Fruit fly (Drosophila melanogaster) whole organism, embryonic: ENCODE measurements around the gene CG5541.
A peak's percentile ranks its signal among the peaks of the same experiment; 100 is the strongest.

Source experiments
- B-H2 ChIP-seq: fragments of 200-800 bp; sonication (Bioruptor generic); optimal IDR thresholded peaks from 2 replicates; lab custom pipeline; 2018; ENCODE audit warnings: missing biosample characterization, mild to moderate bottlenecking, missing genetic modification characterization
- Blimp-1 ChIP-seq: fragments of 200-800 bp; sonication (Bioruptor generic); optimal IDR thresholded peaks from 3 replicates; lab custom pipeline; 2018; ENCODE audit warnings: missing biosample characterization, missing genetic modification characterization, mild to moderate bottlenecking, moderate library complexity, missing genetic modification reagents
- CG10274 ChIP-seq: fragments of 200-800 bp; sonication (Bioruptor generic); optimal IDR thresholded peaks from 3 replicates; lab custom pipeline; 2017; ENCODE audit warnings: missing biosample characterization, mild to moderate bottlenecking, missing genetic modification characterization
- CG12071 ChIP-seq: fragments of 200-800 bp; sonication (Bioruptor generic); optimal IDR thresholded peaks from 3 replicates; lab custom pipeline; 2018; ENCODE audit warnings: missing biosample characterization, mild to moderate bottlenecking, missing genetic modification characterization
- CG12219 ChIP-seq: fragments of 200-800 bp; sonication (Bioruptor generic); optimal IDR thresholded peaks from 3 replicates; lab custom pipeline; 2018; ENCODE audit warnings: missing biosample characterization, mild to moderate bottlenecking, missing genetic modification characterization
- CG14667 ChIP-seq: fragments of 200-800 bp; sonication (Bioruptor generic); IDR thresholded peaks from 2 replicates; pipeline ENCODE4 v1.3.6; 2022; ENCODE audit warnings: missing biosample characterization, missing genetic modification characterization
- CG14710 ChIP-seq: fragments of 200-800 bp; sonication (Bioruptor generic); optimal IDR thresholded peaks from 3 replicates; lab custom pipeline; 2019; ENCODE audit warnings: missing biosample characterization, mild to moderate bottlenecking, missing genetic modification characterization, moderate library complexity
- CG1603 ChIP-seq: fragments of 200-800 bp; sonication (Bioruptor generic); optimal IDR thresholded peaks from 2 replicates; lab custom pipeline; 2019; ENCODE audit warnings: missing biosample characterization, mild to moderate bottlenecking, missing genetic modification characterization, moderate library complexity
- CG17359 ChIP-seq: fragments of 200-800 bp; sonication (Bioruptor generic); optimal IDR thresholded peaks from 3 replicates; lab custom pipeline; 2018; ENCODE audit warnings: missing biosample characterization, mild to moderate bottlenecking, missing genetic modification characterization, moderate library complexity
- CG18599 ChIP-seq: fragments of 200-800 bp; sonication (Bioruptor generic); optimal IDR thresholded peaks from 3 replicates; lab custom pipeline; 2017; ENCODE audit warnings: missing biosample characterization, missing genetic modification characterization, mild to moderate bottlenecking, moderate library complexity, missing genetic modification reagents
- CG2875 ChIP-seq: fragments of 200-800 bp; sonication (Bioruptor generic); optimal IDR thresholded peaks from 2 replicates; lab custom pipeline; 2017; ENCODE audit warnings: missing biosample characterization, mild to moderate bottlenecking, missing genetic modification characterization, missing genetic modification reagents
- CG31365 ChIP-seq: fragments of 200-800 bp; sonication (Bioruptor generic); optimal IDR thresholded peaks from 2 replicates; lab custom pipeline; 2018; ENCODE audit warnings: missing biosample characterization, mild to moderate bottlenecking, missing genetic modification characterization
- CG34224 ChIP-seq: fragments of 200-800 bp; sonication (Bioruptor generic); IDR thresholded peaks from 3 replicates; pipeline ENCODE4 v1.3.6; 2022; ENCODE audit warnings: missing biosample characterization, missing genetic modification characterization; ENCODE audit not compliant: partially characterized antibody
- CG34376 ChIP-seq: fragments of 200-800 bp; sonication (Bioruptor generic); optimal IDR thresholded peaks from 2 replicates; lab custom pipeline; 2018; ENCODE audit warnings: missing biosample characterization, mild to moderate bottlenecking, missing genetic modification characterization
- CG3838 ChIP-seq: fragments of 200-800 bp; sonication (Bioruptor generic); optimal IDR thresholded peaks from 3 replicates; lab custom pipeline; 2016; ENCODE audit warnings: missing biosample characterization, missing genetic modification characterization
- CG5245 ChIP-seq: fragments of 200-800 bp; sonication (Bioruptor generic); optimal IDR thresholded peaks from 3 replicates; lab custom pipeline; 2016; ENCODE audit warnings: missing biosample characterization, missing genetic modification characterization
- CG5953 ChIP-seq: fragments of 200-800 bp; sonication (Bioruptor generic); IDR thresholded peaks from 2 replicates; pipeline ENCODE4 v1.3.6; 2022; ENCODE audit warnings: missing biosample characterization, missing genetic modification characterization
- CG6654 ChIP-seq: fragments of 200-800 bp; sonication (Bioruptor generic); optimal IDR thresholded peaks from 2 replicates; lab custom pipeline; 2017; ENCODE audit warnings: missing biosample characterization, mild to moderate bottlenecking, missing genetic modification characterization
- CG8290 ChIP-seq, 3 experiments: fragments of 200-800 bp; sonication (Bioruptor generic); optimal IDR thresholded peaks; 2 replicates each; lab custom pipeline; 2016 to 2019; ENCODE audit warnings: missing biosample characterization in 3 of 3, missing genetic modification characterization in 3 of 3, mild to moderate bottlenecking in 2 of 3, moderate library complexity in 1 of 3
- Dfd ChIP-seq, 2 experiments: fragments of >200 bp; optimal IDR thresholded peaks; 2 replicates each; lab custom pipeline; 2017; ENCODE audit warnings: missing biosample characterization in 2 of 2, missing genetic modification characterization in 2 of 2
- HLH3B ChIP-seq: fragments of 200-800 bp; sonication (Bioruptor generic); IDR thresholded peaks from 2 replicates; pipeline ENCODE4 v1.3.6; 2022; ENCODE audit warnings: missing biosample characterization, missing genetic modification characterization
- MTF-1 ChIP-seq: fragments of 200-800 bp; sonication (Bioruptor generic); optimal IDR thresholded peaks from 2 replicates; lab custom pipeline; 2018; ENCODE audit warnings: missing biosample characterization, mild to moderate bottlenecking, missing genetic modification characterization, borderline replicate concordance
- Max ChIP-seq: fragments of 200-800 bp; sonication (Bioruptor generic); optimal IDR thresholded peaks from 2 replicates; lab custom pipeline; 2016; ENCODE audit warnings: missing biosample characterization, mild to moderate bottlenecking, missing genetic modification characterization
- NC2β ChIP-seq: fragments of 200-800 bp; sonication (Bioruptor generic); optimal IDR thresholded peaks from 2 replicates; lab custom pipeline; 2016; ENCODE audit warnings: missing biosample characterization, missing genetic modification characterization
- NFAT ChIP-seq: fragments of 200-800 bp; sonication (Bioruptor generic); IDR thresholded peaks from 2 replicates; pipeline ENCODE4 v1.3.6; 2022; ENCODE audit warnings: missing biosample characterization, missing genetic modification characterization
- Rx ChIP-seq: fragments of 200-800 bp; sonication (Bioruptor generic); IDR thresholded peaks from 2 replicates; pipeline ENCODE4 v1.3.6; 2022; ENCODE audit warnings: missing biosample characterization, missing genetic modification characterization
- Usf ChIP-seq: fragments of 200-800 bp; sonication (Bioruptor generic); optimal IDR thresholded peaks from 2 replicates; lab custom pipeline; 2017; ENCODE audit warnings: missing genotype, missing biosample characterization, missing genetic modification characterization
- ase ChIP-seq: fragments of 200-800 bp; sonication (Bioruptor generic); IDR thresholded peaks from 3 replicates; pipeline ENCODE4 v1.3.6; 2022; ENCODE audit warnings: missing biosample characterization, missing genetic modification characterization
- bsh ChIP-seq, 2 experiments: fragments of 200-800 bp; sonication (Bioruptor generic); optimal IDR thresholded peaks; 2 replicates each; lab custom pipeline; 2017 to 2018; ENCODE audit warnings: mild to moderate bottlenecking in 2 of 2, missing biosample characterization in 2 of 2, missing genetic modification characterization in 2 of 2, moderate library complexity in 1 of 2
- gce ChIP-seq: fragments of 200-800 bp; sonication (Bioruptor generic); IDR thresholded peaks from 3 replicates; pipeline ENCODE4 v1.3.6; 2022; ENCODE audit warnings: missing biosample characterization, missing genetic modification characterization
- hb ChIP-seq: fragments of 200-800 bp; sonication (Bioruptor generic); IDR thresholded peaks from 3 replicates; pipeline ENCODE4 v1.3.6; 2022; ENCODE audit warnings: missing biosample characterization, missing genetic modification characterization; ENCODE audit not compliant: partially characterized antibody
- hkb ChIP-seq, 2 experiments: fragments of 200-800 bp in 1 of 2; fragments of >200 bp in 1 of 2; sonication (Bioruptor generic) in 1 of 2; IDR thresholded peaks in 1 of 2; optimal IDR thresholded peaks in 1 of 2; 2 replicates each; pipeline versions ENCODE4 v1.3.6 to Lab custom; 2017 to 2022; ENCODE audit warnings: missing biosample characterization in 1 of 2, missing genetic modification characterization in 1 of 2
- insv ChIP-seq, 2 experiments: fragments of 200-800 bp; sonication (Bioruptor generic); optimal IDR thresholded peaks; 3 replicates each; lab custom pipeline; 2016 to 2018; ENCODE audit warnings: missing biosample characterization in 2 of 2, missing genetic modification characterization in 2 of 2
- jigr1 ChIP-seq: fragments of 200-800 bp; sonication (Bioruptor generic); IDR thresholded peaks from 3 replicates; pipeline ENCODE4 v1.3.6; 2022; ENCODE audit warnings: missing biosample characterization, missing genetic modification characterization
- knrl ChIP-seq: fragments of 200-800 bp; sonication (Bioruptor generic); IDR thresholded peaks from 3 replicates; pipeline ENCODE4 v1.3.6; 2022; ENCODE audit warnings: missing biosample characterization, missing genetic modification characterization; ENCODE audit not compliant: partially characterized antibody
- lab ChIP-seq: fragments of 200-800 bp; sonication (Bioruptor generic); optimal IDR thresholded peaks from 3 replicates; lab custom pipeline; 2017; ENCODE audit warnings: missing biosample characterization, missing genetic modification characterization, mild to moderate bottlenecking, moderate library complexity, missing genetic modification reagents
- lola ChIP-seq, 3 experiments: fragments of >200 bp in 2 of 3; fragments of 200-800 bp in 1 of 3; sonication (Bioruptor generic) in 1 of 3; optimal IDR thresholded peaks; 2 replicates each; lab custom pipeline; 2017 to 2019; ENCODE audit warnings: missing biosample characterization in 3 of 3, missing genetic modification characterization in 3 of 3, mild to moderate bottlenecking in 1 of 3, moderate library complexity in 1 of 3
- lov ChIP-seq, 2 experiments: fragments of 200-800 bp in 1 of 2; fragments of >200 bp in 1 of 2; sonication (Bioruptor generic) in 1 of 2; IDR thresholded peaks in 1 of 2; optimal IDR thresholded peaks in 1 of 2; 2 replicates in 1 of 2; 3 replicates in 1 of 2; pipeline versions ENCODE4 v1.3.6 to Lab custom; 2017 to 2022; ENCODE audit warnings: missing biosample characterization in 1 of 2, missing genetic modification characterization in 1 of 2
- nau ChIP-seq: fragments of 200-800 bp; sonication (Bioruptor generic); optimal IDR thresholded peaks from 3 replicates; lab custom pipeline; 2017; ENCODE audit warnings: missing biosample characterization, mild to moderate bottlenecking, missing genetic modification characterization, missing genetic modification reagents
- nerfin-1 ChIP-seq: fragments of 200-800 bp; sonication (Bioruptor generic); optimal IDR thresholded peaks from 3 replicates; lab custom pipeline; 2019; ENCODE audit warnings: missing biosample characterization, mild to moderate bottlenecking, missing genetic modification characterization, moderate library complexity
- shn ChIP-seq: fragments of 200-800 bp; sonication (Bioruptor generic); optimal IDR thresholded peaks from 3 replicates; lab custom pipeline; 2016; ENCODE audit warnings: missing biosample characterization, missing genetic modification characterization
- tna ChIP-seq: fragments of 200-800 bp; sonication (Bioruptor generic); IDR thresholded peaks from 2 replicates; pipeline ENCODE4 v1.3.6; 2022; ENCODE audit warnings: missing biosample characterization, missing genetic modification characterization; ENCODE audit not compliant: partially characterized antibody
- twi ChIP-seq: fragments of 200-800 bp; optimal IDR thresholded peaks from 2 replicates; lab custom pipeline; 2019; ENCODE audit warnings: missing biosample characterization, mild to moderate bottlenecking, missing genetic modification characterization, moderate library complexity
- vvl ChIP-seq: fragments of 200-800 bp; sonication (Bioruptor generic); IDR thresholded peaks from 2 replicates; pipeline ENCODE4 v1.3.6; 2022; ENCODE audit warnings: missing biosample characterization, missing genetic modification characterization
- zf30C ChIP-seq: fragments of 200-800 bp; sonication (Bioruptor generic); optimal IDR thresholded peaks from 3 replicates; lab custom pipeline; 2018; ENCODE audit warnings: missing biosample characterization, mild to moderate bottlenecking, missing genetic modification characterization

CG5541 gene

dm6 chrX:15085777-15086510 lies 42.0 kb downstream of the CG5541 start, which contains the start of the genes CG15027 and Dbct (continued):
- TF ChIP-seq Dfd (GFP tag; optimal IDR thresholded peaks at IDR 0.05; lab: Kevin White, UChicago) (no peak), NFAT (GFP tag; lab: Robert Waterston, UW) (peak; percentile 22; the same call in 1 of the 2 replicates), CG12071 (GFP tag; lab: Kevin White, UChicago) (no peak), hkb (optimal IDR thresholded peaks at IDR 0.05; lab: Kevin White, UChicago) (no peak), hkb (GFP tag; IDR thresholded peaks at IDR 0.05; lab: Robert Waterston, UW) (peak; percentile 52), NC2β (GFP tag; lab: Kevin White, UChicago) (no peak), ase (GFP tag; lab: Robert Waterston, UW) (peak; percentile 59; the same call in 2 of the 3 replicates), CG10274 (GFP tag; lab: Kevin White, UChicago) (no peak), tna (no peak), nerfin-1 (tag; lab: Kevin White, UChicago) (peak; percentile 40), gce (no peak), nau (GFP tag; lab: Kevin White, UChicago) (peak; percentile 13), MTF-1 (GFP tag; lab: Kevin White, UChicago) (no peak), knrl (peak; percentile 81), Rx (no peak; the same call in 1 of the 2 replicates), CG6654 (GFP tag; lab: Kevin White, UChicago) (no peak), Usf (no peak), jigr1 (GFP tag; lab: Robert Waterston, UW) (no peak), vvl (GFP tag; lab: Robert Waterston, UW) (peak; percentile 78), shn (no peak), HLH3B (GFP tag; lab: Robert Waterston, UW) (peak; percentile 58; the same call in 1 of the 2 replicates), CG17359 (tag; lab: Kevin White, UChicago) (peak; percentile 54), CG2875 (no peak), lola (GFP tag; optimal IDR thresholded peaks at IDR 0.05; lab: Kevin White, UChicago) (peak in 1 of 3 experiments; percentile 69), CG14667 (GFP tag; lab: Robert Waterston, UW) (0 out of 2 replicates have a peak, but pooled peaks have one; percentile 27), CG18599 (GFP tag; lab: Kevin White, UChicago) (peak; percentile 53), zf30C (GFP tag; lab: Kevin White, UChicago) (peak; percentile 89), bsh (GFP tag; optimal IDR thresholded peaks at IDR 0.05; lab: Kevin White, UChicago) (peak in 1 of 2 experiments; percentile 69), Blimp-1 (peak; percentile 47), insv (GFP tag; optimal IDR thresholded peaks at IDR 0.05; lab: Kevin White, UChicago) (peak in 1 of 2 experiments; percentile 30), lab (GFP tag; lab: Kevin White, UChicago) (peak; percentile 60), twi (tag; lab: Kevin White, UChicago) (peak; percentile 75), CG8290 (GFP tag; optimal IDR thresholded peaks at IDR 0.05; lab: Kevin White, UChicago) (peak; percentile 57), CG8290 (tag; optimal IDR thresholded peaks at IDR 0.05; lab: Kevin White, UChicago) (peak in 1 of 2 experiments; percentile 41), CG12219 (GFP tag; lab: Kevin White, UChicago) (no peak), CG1603 (tag; lab: Kevin White, UChicago) (peak; percentile 23), CG5953 (GFP tag; lab: Robert Waterston, UW) (no peak), lov (optimal IDR thresholded peaks at IDR 0.05; lab: Kevin White, UChicago) (no peak), lov (GFP tag; IDR thresholded peaks at IDR 0.05; lab: Robert Waterston, UW) (no peak), CG3838 (GFP tag; lab: Kevin White, UChicago) (no peak), CG14710 (tag; lab: Kevin White, UChicago) (peak; percentile 71), CG31365 (tag; lab: Kevin White, UChicago) (no peak), CG5245 (GFP tag; lab: Kevin White, UChicago) (peak; percentile 16), Max (GFP tag; lab: Kevin White, UChicago) (peak; percentile 83), CG34224 (GFP tag; lab: Robert Waterston, UW) (peak; percentile 73; the same call in 2 of the 3 replicates), B-H2 (peak; percentile 70), CG34376 (GFP tag; lab: Kevin White, UChicago) (peak; percentile 35), hb (0 out of 3 replicates have a peak, but pooled peaks have one; percentile 63)
